Fruit fly (Drosophila melanogaster) whole organism, adult: ENCODE results near the gene CG31406.

ENCODE experiments used
- CG12768 ChIP-seq: fragments of 200-800 bp; sonication (Bioruptor generic); optimal IDR thresholded peaks from 2 replicates; lab custom pipeline; 2017; ENCODE audit warnings: missing biosample characterization, missing genetic modification characterization, mild to moderate bottlenecking, moderate library complexity, missing genetic modification reagents
- CG1620 ChIP-seq: fragments of 200-800 bp; sonication (Bioruptor generic); optimal IDR thresholded peaks from 2 replicates; lab custom pipeline; 2016; ENCODE audit warnings: missing biosample characterization, missing genetic modification characterization
- CG7045 ChIP-seq: fragments of 200-800 bp; sonication (Bioruptor generic); optimal IDR thresholded peaks from 2 replicates; lab custom pipeline; 2017; ENCODE audit warnings: missing biosample characterization, mild to moderate bottlenecking, missing genetic modification characterization
- CG7101 ChIP-seq: fragments of 200-800 bp; sonication (Bioruptor generic); optimal IDR thresholded peaks from 2 replicates; lab custom pipeline; 2018; ENCODE audit warnings: missing biosample characterization, mild to moderate bottlenecking, missing genetic modification characterization, moderate library complexity
- cic ChIP-seq: fragments of 200-800 bp; sonication (Bioruptor generic); optimal IDR thresholded peaks from 2 replicates; lab custom pipeline; 2017; ENCODE audit warnings: missing biosample characterization, mild to moderate bottlenecking, missing genetic modification characterization, moderate library complexity
- toe ChIP-seq: fragments of 200-800 bp; sonication (Bioruptor generic); optimal IDR thresholded peaks from 2 replicates; lab custom pipeline; 2016; ENCODE audit warnings: missing biosample characterization, missing genetic modification characterization

dm6 chr3R:10370495-10370894 is 21.9 kb downstream of the CG31406 start:
- TF ChIP-seq toe (GFP tag; lab: Kevin White, UChicago): no peak
- no peak for TF ChIP-seq CG7045
- no peak for TF ChIP-seq cic
- TF ChIP-seq CG1620 (GFP tag; lab: Kevin White, UChicago): no peak
- no peak for TF ChIP-seq CG7101 (tag; lab: Kevin White, UChicago)
- no peak for TF ChIP-seq CG12768
